Fruit fly (Drosophila melanogaster) whole organism, embryonic: ENCODE results near the gene Hs2st.

Source experiments
- Adf1 ChIP-seq: fragments of 200-800 bp; sonication (Bioruptor generic); IDR thresholded peaks from 2 replicates; pipeline ENCODE4 v1.3.6; 2022; ENCODE audit warnings: missing biosample characterization, missing genetic modification characterization
- Asciz ChIP-seq: fragments of 200-800 bp; sonication (Bioruptor generic); optimal IDR thresholded peaks from 2 replicates; lab custom pipeline; 2017; ENCODE audit warnings: missing biosample characterization, mild to moderate bottlenecking, missing genetic modification characterization, missing genetic modification reagents
- Blimp-1 ChIP-seq: fragments of 200-800 bp; sonication (Bioruptor generic); optimal IDR thresholded peaks from 3 replicates; lab custom pipeline; 2018; ENCODE audit warnings: missing biosample characterization, missing genetic modification characterization, mild to moderate bottlenecking, moderate library complexity, missing genetic modification reagents
- CG10209 ChIP-seq: fragments of 200-800 bp; sonication (Bioruptor generic); optimal IDR thresholded peaks from 3 replicates; lab custom pipeline; 2017; ENCODE audit warnings: missing biosample characterization, mild to moderate bottlenecking, missing genetic modification characterization, missing genetic modification reagents
- CG10959 ChIP-seq: fragments of 200-800 bp; sonication (Bioruptor generic); IDR thresholded peaks from 2 replicates; pipeline ENCODE4 v1.3.6; 2022; ENCODE audit warnings: missing biosample characterization, missing genetic modification characterization
- CG11398 ChIP-seq: fragments of 200-800 bp; sonication (Bioruptor generic); optimal IDR thresholded peaks from 2 replicates; lab custom pipeline; 2016; ENCODE audit warnings: missing biosample characterization, missing genetic modification characterization
- CG12236 ChIP-seq: fragments of 200-800 bp; sonication (Bioruptor generic); optimal IDR thresholded peaks from 2 replicates; lab custom pipeline; 2016; ENCODE audit warnings: missing biosample characterization, missing genetic modification characterization
- CG1233 ChIP-seq: fragments of 200-800 bp; sonication (Bioruptor generic); optimal IDR thresholded peaks from 4 replicates; lab custom pipeline; 2018; ENCODE audit warnings: missing biosample characterization, mild to moderate bottlenecking, missing genetic modification characterization
- CG14050 ChIP-seq: fragments of 200-800 bp; sonication (Bioruptor generic); IDR thresholded peaks from 3 replicates; pipeline ENCODE4 v1.3.6; 2022; ENCODE audit warnings: missing biosample characterization, missing genetic modification characterization
- CG15479 ChIP-seq: fragments of 200-800 bp; sonication (Bioruptor generic); optimal IDR thresholded peaks from 3 replicates; lab custom pipeline; 2019; ENCODE audit warnings: missing biosample characterization, mild to moderate bottlenecking, missing genetic modification characterization, moderate library complexity
- CG15514 ChIP-seq: fragments of 200-800 bp; sonication (Bioruptor generic); optimal IDR thresholded peaks from 3 replicates; lab custom pipeline; 2017; ENCODE audit warnings: missing biosample characterization, missing genetic modification characterization, mild to moderate bottlenecking, moderate library complexity, missing genetic modification reagents
- CG1603 ChIP-seq: fragments of 200-800 bp; sonication (Bioruptor generic); optimal IDR thresholded peaks from 2 replicates; lab custom pipeline; 2019; ENCODE audit warnings: missing biosample characterization, mild to moderate bottlenecking, missing genetic modification characterization, moderate library complexity
- CG17829 ChIP-seq: fragments of 200-800 bp; optimal IDR thresholded peaks from 2 replicates; lab custom pipeline; 2019; ENCODE audit warnings: missing biosample characterization, mild to moderate bottlenecking, missing genetic modification characterization, moderate library complexity
- CG18262 ChIP-seq: fragments of 200-800 bp; optimal IDR thresholded peaks from 3 replicates; lab custom pipeline; 2019; ENCODE audit warnings: missing biosample characterization, mild to moderate bottlenecking, missing genetic modification characterization, moderate library complexity
- CG31441 ChIP-seq: fragments of 200-800 bp; sonication (Bioruptor generic); IDR thresholded peaks from 2 replicates; pipeline ENCODE4 v1.3.6; 2022; ENCODE audit warnings: missing biosample characterization, missing genetic modification characterization
- CG4282 ChIP-seq: fragments of 200-800 bp; sonication (Bioruptor generic); optimal IDR thresholded peaks from 2 replicates; lab custom pipeline; 2016; ENCODE audit warnings: missing biosample characterization, missing genetic modification characterization
- CG6254 ChIP-seq: fragments of 200-800 bp; sonication (Bioruptor generic); optimal IDR thresholded peaks from 3 replicates; lab custom pipeline; 2017; ENCODE audit warnings: mild to moderate bottlenecking, missing biosample characterization, missing genetic modification reagents, missing genetic modification characterization
- CG6765 ChIP-seq: fragments of 200-800 bp; sonication (Bioruptor generic); optimal IDR thresholded peaks from 3 replicates; lab custom pipeline; 2017; ENCODE audit warnings: missing biosample characterization, mild to moderate bottlenecking, missing genetic modification characterization
- CG6854 ChIP-seq: fragments of 200-800 bp; sonication (Bioruptor generic); optimal IDR thresholded peaks from 3 replicates; lab custom pipeline; 2017; ENCODE audit warnings: missing biosample characterization, mild to moderate bottlenecking, missing genetic modification characterization
- CG7745 ChIP-seq: fragments of 200-800 bp; sonication (Bioruptor generic); optimal IDR thresholded peaks from 2 replicates; lab custom pipeline; 2018; ENCODE audit warnings: missing biosample characterization, mild to moderate bottlenecking, missing genetic modification characterization, moderate library complexity
- CG7928 ChIP-seq: fragments of 200-800 bp; sonication (Bioruptor generic); optimal IDR thresholded peaks from 2 replicates; lab custom pipeline; 2017; ENCODE audit warnings: missing biosample characterization, mild to moderate bottlenecking, missing genetic modification characterization
- CG8924 ChIP-seq: fragments of 200-800 bp; optimal IDR thresholded peaks from 3 replicates; lab custom pipeline; 2019; ENCODE audit warnings: missing biosample characterization, mild to moderate bottlenecking, missing genetic modification characterization, moderate library complexity
- CkIIα-i1 ChIP-seq: fragments of 200-800 bp; sonication (Bioruptor generic); IDR thresholded peaks from 2 replicates; pipeline ENCODE4 v1.3.6; 2022; ENCODE audit warnings: missing biosample characterization, missing genetic modification characterization
- CrebB ChIP-seq: fragments of 200-800 bp; sonication (Bioruptor generic); optimal IDR thresholded peaks from 3 replicates; lab custom pipeline; 2018; ENCODE audit warnings: missing biosample characterization, mild to moderate bottlenecking, missing genetic modification characterization
- D19B ChIP-seq: fragments of 200-800 bp; sonication (Bioruptor generic); optimal IDR thresholded peaks from 2 replicates; lab custom pipeline; 2017; ENCODE audit warnings: missing biosample characterization, mild to moderate bottlenecking, missing genetic modification characterization
- Dip3 ChIP-seq: fragments of 200-800 bp; sonication (Bioruptor generic); optimal IDR thresholded peaks from 3 replicates; lab custom pipeline; 2016; ENCODE audit warnings: missing biosample characterization, missing genetic modification characterization
- Eip74EF ChIP-seq, 2 experiments: fragments of 200-800 bp in 1 of 2; fragments of >200 bp in 1 of 2; sonication (Bioruptor generic) in 1 of 2; optimal IDR thresholded peaks; 2 replicates each; lab custom pipeline; 2017 to 2019; ENCODE audit warnings: missing biosample characterization in 2 of 2, missing genetic modification characterization in 2 of 2, mild to moderate bottlenecking in 1 of 2, moderate library complexity in 1 of 2
- HHEX ChIP-seq: fragments of 200-800 bp; sonication (Bioruptor generic); optimal IDR thresholded peaks from 3 replicates; lab custom pipeline; 2017; ENCODE audit warnings: missing biosample characterization, mild to moderate bottlenecking, missing genetic modification characterization, missing genetic modification reagents
- Hand ChIP-seq: fragments of 200-800 bp; sonication (Bioruptor generic); optimal IDR thresholded peaks from 2 replicates; lab custom pipeline; 2017; ENCODE audit warnings: mild to moderate bottlenecking, missing biosample characterization, missing genetic modification reagents, missing genetic modification characterization
- Med ChIP-seq: fragments of 200-800 bp; sonication (Bioruptor generic); peaks from one replicate; lab custom pipeline; 2016; ENCODE audit warnings: missing biosample characterization, missing genetic modification characterization, mild to moderate bottlenecking, inconsistent platforms, moderate library complexity
- PHDP ChIP-seq: fragments of 200-800 bp; sonication (Bioruptor generic); optimal IDR thresholded peaks from 3 replicates; lab custom pipeline; 2018; ENCODE audit warnings: missing biosample characterization, mild to moderate bottlenecking, missing genetic modification characterization, moderate library complexity
- Vsx1 ChIP-seq: fragments of 200-800 bp; sonication (Bioruptor generic); optimal IDR thresholded peaks from 2 replicates; lab custom pipeline; 2017; ENCODE audit warnings: missing biosample characterization, mild to moderate bottlenecking, missing genetic modification characterization, missing genetic modification reagents
- ase ChIP-seq: fragments of 200-800 bp; sonication (Bioruptor generic); IDR thresholded peaks from 3 replicates; pipeline ENCODE4 v1.3.6; 2022; ENCODE audit warnings: missing biosample characterization, missing genetic modification characterization
- chif ChIP-seq, 2 experiments: fragments of 200-800 bp; sonication (Bioruptor generic); optimal IDR thresholded peaks; 3 replicates each; lab custom pipeline; 2016; ENCODE audit warnings: missing biosample characterization in 2 of 2, missing genetic modification characterization in 2 of 2
- chn ChIP-seq: fragments of 200-800 bp; sonication (Bioruptor generic); optimal IDR thresholded peaks from 2 replicates; lab custom pipeline; 2016; ENCODE audit warnings: missing biosample characterization, missing genetic modification characterization
- ci ChIP-seq: fragments of 200-800 bp; sonication (Bioruptor generic); IDR thresholded peaks from 3 replicates; pipeline ENCODE4 v1.3.6; 2022; ENCODE audit warnings: missing biosample characterization, missing genetic modification characterization
- crp ChIP-seq, 2 experiments: fragments of 200-800 bp; sonication (Bioruptor generic); optimal IDR thresholded peaks; 2 replicates in 1 of 2; 3 replicates in 1 of 2; lab custom pipeline; 2017; ENCODE audit warnings: missing biosample characterization in 2 of 2, missing genetic modification characterization in 2 of 2, mild to moderate bottlenecking in 1 of 2, moderate library complexity in 1 of 2
- dmrt11E ChIP-seq: fragments of 200-800 bp; sonication (Bioruptor generic); optimal IDR thresholded peaks from 3 replicates; lab custom pipeline; 2018; ENCODE audit warnings: missing biosample characterization, mild to moderate bottlenecking, missing genetic modification characterization, moderate library complexity
- gcm ChIP-seq: fragments of 200-800 bp; sonication (Bioruptor generic); optimal IDR thresholded peaks from 2 replicates; lab custom pipeline; 2019; ENCODE audit warnings: missing biosample characterization, mild to moderate bottlenecking, missing genetic modification characterization, moderate library complexity
- gro ChIP-seq: fragments of 200-800 bp; sonication (Bioruptor generic); optimal IDR thresholded peaks from 2 replicates; lab custom pipeline; 2016; ENCODE audit warnings: missing biosample characterization, missing genetic modification characterization
- hb ChIP-seq: fragments of 200-800 bp; sonication (Bioruptor generic); IDR thresholded peaks from 3 replicates; pipeline ENCODE4 v1.3.6; 2022; ENCODE audit warnings: missing biosample characterization, missing genetic modification characterization; ENCODE audit not compliant: partially characterized antibody
- lola ChIP-seq, 3 experiments: fragments of >200 bp in 2 of 3; fragments of 200-800 bp in 1 of 3; sonication (Bioruptor generic) in 1 of 3; optimal IDR thresholded peaks; 2 replicates each; lab custom pipeline; 2017 to 2019; ENCODE audit warnings: missing biosample characterization in 3 of 3, missing genetic modification characterization in 3 of 3, mild to moderate bottlenecking in 1 of 3, moderate library complexity in 1 of 3
- pan ChIP-seq, 4 experiments: fragments of >200 bp in 3 of 4; fragments of 200-800 bp in 1 of 4; sonication (Bioruptor generic) in 1 of 4; optimal IDR thresholded peaks in 3 of 4; IDR thresholded peaks in 1 of 4; 2 replicates each; pipeline versions ENCODE4 v1.3.6 to Lab custom; 2017 to 2022; ENCODE audit warnings: missing biosample characterization in 2 of 4, missing genetic modification characterization in 2 of 4, mixed read lengths in 1 of 4
- pfk ChIP-seq: fragments of 200-800 bp; sonication (Bioruptor generic); optimal IDR thresholded peaks from 2 replicates; lab custom pipeline; 2018; ENCODE audit warnings: missing biosample characterization, mild to moderate bottlenecking, missing genetic modification characterization, moderate library complexity
- slbo ChIP-seq: fragments of 200-800 bp; sonication (Bioruptor generic); IDR thresholded peaks from 2 replicates; pipeline ENCODE4 v1.3.6; 2022; ENCODE audit warnings: missing biosample characterization, missing genetic modification characterization
- sqz ChIP-seq: fragments of 200-800 bp; sonication (Bioruptor generic); optimal IDR thresholded peaks from 3 replicates; lab custom pipeline; 2018; ENCODE audit warnings: missing biosample characterization, mild to moderate bottlenecking, missing genetic modification characterization
- trem ChIP-seq: fragments of 200-800 bp; optimal IDR thresholded peaks from 3 replicates; lab custom pipeline; 2019; ENCODE audit warnings: missing biosample characterization, mild to moderate bottlenecking, missing genetic modification characterization, moderate library complexity
- vnd ChIP-seq: fragments of 200-800 bp; sonication (Bioruptor generic); IDR thresholded peaks from 3 replicates; pipeline ENCODE4 v1.3.6; 2022; ENCODE audit warnings: missing biosample characterization, missing genetic modification characterization; ENCODE audit not compliant: partially characterized antibody

Hs2st gene

DNA sequence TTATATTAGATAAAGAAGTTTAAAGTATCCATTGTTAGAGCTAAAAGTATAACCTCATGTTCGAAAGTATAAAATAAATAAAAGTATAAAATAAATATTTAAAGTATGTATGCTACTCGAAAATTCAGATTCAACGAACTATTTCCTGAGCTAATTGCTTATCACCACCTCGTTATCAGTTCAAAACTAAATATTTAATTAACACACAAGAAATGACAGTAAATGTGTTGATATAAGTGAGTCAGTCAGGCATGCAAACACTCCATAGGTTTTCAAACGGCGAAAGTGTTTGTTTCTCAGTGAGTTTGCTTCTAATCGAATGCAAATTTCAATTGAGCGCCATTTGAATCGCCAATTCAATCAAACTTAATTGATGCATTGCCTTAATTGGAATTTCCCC lies 10.3 kb downstream of the Hs2st start (continued):
- TF ChIP-seq Blimp-1 (GFP tag; lab: Kevin White, UChicago) (peak; percentile 67), crp (GFP tag; optimal IDR thresholded peaks at IDR 0.05; lab: Kevin White, UChicago) (no peak), CG18262 (tag; lab: Kevin White, UChicago) (peak; percentile 67), Asciz (GFP tag; lab: Kevin White, UChicago) (peak; percentile 88), trem (peak; percentile 53), CG1233 (peak; percentile 78), Med (GFP tag; lab: Kevin White, UChicago) (peak; percentile 88), PHDP (peak; percentile 75), D19B (no peak), sqz (GFP tag; lab: Kevin White, UChicago) (peak; percentile 67), pfk (GFP tag; lab: Kevin White, UChicago) (peak; percentile 60), CG15514 (GFP tag; lab: Kevin White, UChicago) (peak; percentile 27), CG7745 (tag; lab: Kevin White, UChicago) (peak; percentile 58), gro (GFP tag; lab: Kevin White, UChicago) (no peak), chif (GFP tag; optimal IDR thresholded peaks at IDR 0.05; lab: Kevin White, UChicago) (peak in 1 of 2 experiments; percentile 3), pan (optimal IDR thresholded peaks at IDR 0.05; lab: Kevin White, UChicago) (no peak), pan (GFP tag; optimal IDR thresholded peaks at IDR 0.05 in 1 of 2, IDR thresholded peaks at IDR 0.05 in 1 of 2) (peak in 1 of 2 experiments; percentile 17), CG17829 (tag; lab: Kevin White, UChicago) (peak; percentile 64), CkIIα-i1 (GFP tag; lab: Robert Waterston, UW) (no peak), HHEX (GFP tag; lab: Kevin White, UChicago) (peak; percentile 45), CG11398 (no peak), hb (GFP tag; lab: Robert Waterston, UW) (no peak), CG8924 (peak; percentile 55), CG12236 (GFP tag; lab: Kevin White, UChicago) (peak; percentile 16), vnd (GFP tag; lab: Robert Waterston, UW) (no peak), lola (GFP tag; optimal IDR thresholded peaks at IDR 0.05; lab: Kevin White, UChicago) (peak in 1 of 3 experiments; percentile 75), Dip3 (GFP tag; lab: Kevin White, UChicago) (no peak), dmrt11E (peak; percentile 81), CG14050 (GFP tag; lab: Robert Waterston, UW) (no peak), CG10209 (GFP tag; lab: Kevin White, UChicago) (peak; percentile 57), CG1603 (tag; lab: Kevin White, UChicago) (peak; percentile 68), CG7928 (GFP tag; lab: Kevin White, UChicago) (no peak), CG4282 (no peak), slbo (GFP tag; lab: Robert Waterston, UW) (no peak), ci (GFP tag; lab: Robert Waterston, UW) (peak; percentile 56; the same call in 1 of the 3 replicates), Eip74EF (GFP tag; optimal IDR thresholded peaks at IDR 0.05; lab: Kevin White, UChicago) (peak in 1 of 2 experiments; percentile 63), CG6765 (GFP tag; lab: Kevin White, UChicago) (peak; percentile 32), chn (GFP tag; lab: Kevin White, UChicago) (no peak), CG10959 (GFP tag; lab: Robert Waterston, UW) (0 out of 2 replicates have a peak, but pooled peaks have one; percentile 32), CG15479 (peak; percentile 14), ase (GFP tag; lab: Robert Waterston, UW) (no peak), CG6254 (GFP tag; lab: Kevin White, UChicago) (peak; percentile 59), Hand (GFP tag; lab: Kevin White, UChicago) (no peak), CrebB (tag; lab: Kevin White, UChicago) (peak; percentile 81), CG31441 (GFP tag; lab: Robert Waterston, UW) (peak; percentile 63), CG6854 (peak; percentile 55), gcm (peak; percentile 84), Adf1 (GFP tag; lab: Robert Waterston, UW) (no peak), Vsx1 (peak; percentile 87)
